Worm (Caenorhabditis elegans) whole organism, L4 larva: Measurements from ENCODE around the gene ttr-15.

ENCODE experiments used
- D1046.2 ChIP-seq: fragments of 200-800 bp; sonication (Bioruptor generic); IDR thresholded peaks from 2 replicates; pipeline ENCODE4 v1.3.6; 2022; ENCODE audit warnings: missing genetic modification characterization, missing compliant biosample characterization
- F37D6.2 ChIP-seq: sonication (generic microtip); optimal IDR thresholded peaks from 2 replicates; lab custom pipeline; 2016; ENCODE audit warnings: mild to moderate bottlenecking, missing genetic modification characterization, missing compliant biosample characterization
- F44E2.7 ChIP-seq: fragments of 200-800 bp; sonication (Bioruptor generic); IDR thresholded peaks from 2 replicates; pipeline ENCODE4 v2.1.2; 2022; ENCODE audit warnings: missing genetic modification characterization, missing compliant biosample characterization
- F49E8.2 ChIP-seq: sonication (generic microtip); optimal IDR thresholded peaks from 2 replicates; lab custom pipeline; 2016; ENCODE audit warnings: missing compliant biosample characterization, mild to moderate bottlenecking, missing genetic modification characterization, borderline replicate concordance
- T26A8.4 ChIP-seq: fragments of 200-800 bp; sonication (Bioruptor generic); IDR thresholded peaks from 2 replicates; pipeline ENCODE4 v1.3.6; 2022; ENCODE audit warnings: missing genetic modification characterization, missing compliant biosample characterization
- Y105C5A.15 ChIP-seq: fragments of 200-800 bp; sonication (Bioruptor generic); IDR thresholded peaks from 2 replicates; pipeline ENCODE4 v1.3.6; 2022; ENCODE audit warnings: missing genetic modification characterization, missing compliant biosample characterization
- ZK337.2 ChIP-seq: fragments of 200-800 bp; sonication (Bioruptor generic); IDR thresholded peaks from 2 replicates; pipeline ENCODE4 v1.3.6; 2022; ENCODE audit warnings: missing genetic modification reagents, missing genetic modification characterization, missing compliant biosample characterization
- ZK546.5 ChIP-seq, 2 experiments: sonication (generic microtip); optimal IDR thresholded peaks; 2 replicates each; lab custom pipeline; 2017; ENCODE audit warnings: missing biosample characterization in 2 of 2, missing genetic modification characterization in 2 of 2
- aha-1 ChIP-seq: fragments of 150-350 bp; peaks from one replicate; lab custom pipeline; 2014; ENCODE audit warnings: missing biosample characterization, missing genetic modification characterization
- aly-2 ChIP-seq: sonication (generic microtip); optimal IDR thresholded peaks from 2 replicates; lab custom pipeline; 2018; ENCODE audit warnings: missing biosample characterization, missing genetic modification characterization
- attf-4 ChIP-seq: sonication (generic microtip); optimal IDR thresholded peaks from 3 replicates; lab custom pipeline; 2017; ENCODE audit warnings: missing biosample characterization, missing genetic modification characterization
- ceh-28 ChIP-seq: fragments of 150-350 bp; optimal IDR thresholded peaks from 2 replicates; lab custom pipeline; 2014; ENCODE audit warnings: missing biosample characterization, missing genetic modification reagents, missing genetic modification characterization
- ceh-32 ChIP-seq: sonication (generic microtip); optimal IDR thresholded peaks from 2 replicates; lab custom pipeline; 2016; ENCODE audit warnings: mild to moderate bottlenecking, missing genetic modification characterization, missing compliant biosample characterization; ENCODE audit not compliant: poor library complexity
- cey-2 ChIP-seq: sonication (generic microtip); optimal IDR thresholded peaks from 3 replicates; lab custom pipeline; 2017; ENCODE audit warnings: missing genetic modification characterization, mild to moderate bottlenecking, missing compliant biosample characterization, antibody characterized with exemption, borderline replicate concordance; ENCODE audit not compliant: insufficient read depth
- ctbp-1 ChIP-seq: fragments of 200-800 bp; sonication (Bioruptor generic); IDR thresholded peaks from 2 replicates; pipeline ENCODE4 v1.3.6; 2022; ENCODE audit warnings: missing genetic modification reagents, missing genetic modification characterization, missing compliant biosample characterization
- daf-16 ChIP-seq, 3 experiments: sonication (generic microtip); optimal IDR thresholded peaks; 2 replicates each; lab custom pipeline; 2016 to 2017; ENCODE audit warnings: missing genetic modification characterization in 3 of 3, missing genetic modification reagents in 3 of 3, mild to moderate bottlenecking in 2 of 3, missing compliant biosample characterization in 2 of 3, missing biosample characterization in 1 of 3, moderate library complexity in 1 of 3
- dmd-6 ChIP-seq: fragments of 200-800 bp; sonication (Bioruptor generic); IDR thresholded peaks from 2 replicates; pipeline ENCODE4 v1.3.6; 2022; ENCODE audit warnings: missing genetic modification reagents, missing genetic modification characterization, missing compliant biosample characterization
- dmd-8 ChIP-seq: fragments of 200-800 bp; sonication (Bioruptor generic); IDR thresholded peaks from 2 replicates; pipeline ENCODE4 v1.3.6; 2022; ENCODE audit warnings: missing genetic modification characterization, missing compliant biosample characterization
- dpl-1 ChIP-seq: fragments of 150-350 bp; optimal IDR thresholded peaks from 2 replicates; lab custom pipeline; 2014; ENCODE audit warnings: missing biosample characterization, missing genetic modification reagents, missing genetic modification characterization
- duxl-1 ChIP-seq: sonication (generic microtip); optimal IDR thresholded peaks from 2 replicates; lab custom pipeline; 2016; ENCODE audit warnings: mild to moderate bottlenecking, missing genetic modification characterization, moderate library complexity, missing compliant biosample characterization; ENCODE audit not compliant: poor library complexity
- egl-43 ChIP-seq: fragments of 200-800 bp; sonication (Bioruptor generic); IDR thresholded peaks from 2 replicates; pipeline ENCODE4 v1.3.6; 2022; ENCODE audit warnings: missing genetic modification reagents, missing genetic modification characterization, missing compliant biosample characterization
- hif-1 ChIP-seq, 2 experiments: sonication (generic microtip); optimal IDR thresholded peaks; 2 replicates each; lab custom pipeline; 2016 to 2017; ENCODE audit warnings: missing compliant biosample characterization in 2 of 2, missing genetic modification characterization in 2 of 2, missing genetic modification reagents in 2 of 2, missing genotype in 2 of 2, mild to moderate bottlenecking in 1 of 2
- lin-13 ChIP-seq: fragments of 150-350 bp; optimal IDR thresholded peaks from 2 replicates; lab custom pipeline; 2014; ENCODE audit warnings: missing biosample characterization, missing genetic modification reagents, missing genetic modification characterization
- lin-38 ChIP-seq: fragments of 200-800 bp; sonication (Bioruptor generic); IDR thresholded peaks from 2 replicates; pipeline ENCODE4 v1.3.6; 2022; ENCODE audit warnings: missing genetic modification reagents, missing genetic modification characterization, missing compliant biosample characterization
- lir-3 ChIP-seq: sonication (generic microtip); optimal IDR thresholded peaks from 2 replicates; lab custom pipeline; 2016; ENCODE audit warnings: mild to moderate bottlenecking, missing genetic modification characterization, missing compliant biosample characterization
- madf-5 ChIP-seq, 2 experiments: fragments of 200-800 bp; sonication (Bioruptor generic); IDR thresholded peaks; 2 replicates each; pipeline ENCODE4 v1.3.6; 2022; ENCODE audit warnings: missing compliant biosample characterization in 2 of 2, missing genetic modification characterization in 2 of 2
- madf-9 ChIP-seq: fragments of 200-800 bp; sonication (Bioruptor generic); conservative IDR thresholded peaks from 2 replicates; pipeline ENCODE4 v1.3.6; 2022; ENCODE audit warnings: missing genetic modification reagents, missing genetic modification characterization, missing compliant biosample characterization
- mdl-1 ChIP-seq, 2 experiments: fragments of 150-350 bp in 1 of 2; sonication (generic microtip) in 1 of 2; optimal IDR thresholded peaks; 2 replicates each; lab custom pipeline; 2014 to 2017; ENCODE audit warnings: missing biosample characterization in 2 of 2, missing genetic modification characterization in 2 of 2
- mdt-29 ChIP-seq: fragments of 200-800 bp; sonication (Bioruptor generic); IDR thresholded peaks from 2 replicates; pipeline ENCODE4 v1.3.6; 2022; ENCODE audit warnings: missing genetic modification reagents, missing genetic modification characterization, missing compliant biosample characterization
- mxl-3 ChIP-seq: fragments of 200-800 bp; sonication (Bioruptor generic); optimal IDR thresholded peaks from 2 replicates; lab custom pipeline; 2018; ENCODE audit warnings: mild to moderate bottlenecking, missing genetic modification characterization, missing compliant biosample characterization
- nhr-111 ChIP-seq: fragments of 200-800 bp; sonication (Bioruptor generic); optimal IDR thresholded peaks from 2 replicates; lab custom pipeline; 2018; ENCODE audit warnings: mild to moderate bottlenecking, missing genetic modification characterization, missing compliant biosample characterization
- nhr-237 ChIP-seq: sonication (generic microtip); optimal IDR thresholded peaks from 2 replicates; lab custom pipeline; 2017; ENCODE audit warnings: missing biosample characterization, missing genetic modification characterization
- nhr-25 ChIP-seq: sonication (generic microtip); optimal IDR thresholded peaks from 2 replicates; lab custom pipeline; 2017; ENCODE audit warnings: missing genetic modification characterization, mild to moderate bottlenecking, missing compliant biosample characterization, antibody characterized with exemption, moderate library complexity, borderline replicate concordance; ENCODE audit not compliant: insufficient read depth
- nhr-28 ChIP-seq: fragments of 150-350 bp; optimal IDR thresholded peaks from 2 replicates; lab custom pipeline; 2014; ENCODE audit warnings: missing biosample characterization, missing genetic modification characterization
- nhr-48 ChIP-seq: sonication (generic microtip); optimal IDR thresholded peaks from 2 replicates; lab custom pipeline; 2016; ENCODE audit warnings: mild to moderate bottlenecking, missing genetic modification characterization, missing compliant biosample characterization
- nhr-6 ChIP-seq: fragments of 150-350 bp; optimal IDR thresholded peaks from 2 replicates; lab custom pipeline; 2014; ENCODE audit warnings: missing biosample characterization, missing genetic modification characterization
- nhr-77 ChIP-seq: fragments of 150-350 bp; optimal IDR thresholded peaks from 2 replicates; lab custom pipeline; 2014; ENCODE audit warnings: missing biosample characterization, missing genetic modification characterization
- pha-4 ChIP-seq, 2 experiments: fragments of 150-350 bp in 1 of 2; fragments of 200-800 bp in 1 of 2; sonication (Bioruptor generic) in 1 of 2; IDR thresholded peaks in 1 of 2; optimal IDR thresholded peaks in 1 of 2; 2 replicates each; pipeline versions ENCODE4 v1.3.6 to Lab custom; 2014 to 2022; ENCODE audit warnings: missing genetic modification characterization in 2 of 2, missing genetic modification reagents in 2 of 2, missing biosample characterization in 1 of 2, missing compliant biosample characterization in 1 of 2
- php-3 ChIP-seq: fragments of 200-800 bp; sonication (Bioruptor generic); IDR thresholded peaks from 2 replicates; pipeline ENCODE4 v1.3.6; 2022; ENCODE audit warnings: missing genetic modification reagents, missing genetic modification characterization, missing compliant biosample characterization
- sdz-12 ChIP-seq: fragments of 200-800 bp; sonication (Bioruptor generic); optimal IDR thresholded peaks from 2 replicates; lab custom pipeline; 2018; ENCODE audit warnings: mild to moderate bottlenecking, missing genetic modification characterization, missing compliant biosample characterization
- snpc-1.2 ChIP-seq: fragments of 200-800 bp; sonication (Bioruptor generic); IDR thresholded peaks from 2 replicates; pipeline ENCODE4 v1.3.6; 2022; ENCODE audit warnings: missing genetic modification reagents, missing genetic modification characterization, missing compliant biosample characterization
- tra-1 ChIP-seq: fragments of 200-800 bp; sonication (Bioruptor generic); IDR thresholded peaks from 2 replicates; pipeline ENCODE4 v1.3.6; 2022; ENCODE audit warnings: missing genetic modification reagents, missing genetic modification characterization, missing compliant biosample characterization
- unc-39 ChIP-seq: sonication (generic microtip); optimal IDR thresholded peaks from 2 replicates; lab custom pipeline; 2017; ENCODE audit warnings: missing biosample characterization, missing genetic modification characterization
- vab-7 ChIP-seq: fragments of 200-800 bp; sonication (Bioruptor generic); IDR thresholded peaks from 2 replicates; pipeline ENCODE4 v1.3.6; 2022; ENCODE audit warnings: missing genetic modification reagents, missing genetic modification characterization, missing compliant biosample characterization
- zag-1 ChIP-seq: fragments of 150-350 bp; optimal IDR thresholded peaks from 2 replicates; lab custom pipeline; 2014; ENCODE audit warnings: missing biosample characterization, missing genetic modification characterization
- zfp-2 ChIP-seq: sonication (generic microtip); optimal IDR thresholded peaks from 2 replicates; lab custom pipeline; 2016; ENCODE audit warnings: mild to moderate bottlenecking, missing genetic modification characterization, missing compliant biosample characterization
- zip-11 ChIP-seq: fragments of 200-800 bp; sonication (Bioruptor generic); IDR thresholded peaks from 2 replicates; pipeline ENCODE4 v1.3.6; 2022; ENCODE audit warnings: missing genetic modification characterization, missing compliant biosample characterization
- zip-2 ChIP-seq: fragments of 150-350 bp; optimal IDR thresholded peaks from 2 replicates; lab custom pipeline; 2014; ENCODE audit warnings: missing biosample characterization, missing genetic modification characterization
- ztf-11 ChIP-seq: fragments of 150-350 bp; optimal IDR thresholded peaks from 2 replicates; lab custom pipeline; 2014; ENCODE audit warnings: missing biosample characterization, missing genetic modification characterization
- ztf-7 ChIP-seq: fragments of 150-350 bp; optimal IDR thresholded peaks from 2 replicates; lab custom pipeline; 2014; ENCODE audit warnings: missing biosample characterization, missing genetic modification characterization

The ttr-15 gene

DNA sequence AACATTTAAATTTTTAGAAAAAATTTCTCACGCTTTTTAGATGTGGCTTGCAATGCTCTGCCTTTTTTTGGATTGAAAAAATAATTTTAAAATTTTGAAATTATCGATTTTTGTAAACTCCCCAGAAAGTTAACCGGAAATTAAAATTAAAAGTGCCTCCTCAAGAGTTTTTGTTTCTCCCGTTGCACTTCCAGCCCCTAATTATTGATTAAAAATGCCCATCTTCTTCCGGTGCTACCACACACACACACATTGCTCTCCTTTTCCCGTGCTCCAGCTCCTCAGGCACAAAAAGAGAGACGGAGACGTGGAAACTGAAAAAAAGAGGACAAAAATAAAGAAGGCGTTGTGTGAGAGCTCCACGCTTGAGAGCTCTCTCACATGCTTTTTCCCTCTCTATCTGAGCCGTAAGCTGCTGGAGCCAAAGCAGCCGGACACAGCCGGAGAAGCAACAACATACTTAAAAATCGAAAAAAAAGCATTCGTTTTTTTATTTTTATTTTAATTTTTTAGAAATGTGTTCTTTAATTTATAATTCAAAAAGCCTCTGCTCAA is 29.8 kb downstream of the ttr-15 start:
- TF ChIP-seq dpl-1 (GFP tag; lab: Kevin White, UChicago) (no peak), vab-7 (no peak), ZK546.5 (tag; optimal IDR thresholded peaks at IDR 0.05; lab: Kevin White, UChicago) (no peak), ceh-32 (tag; lab: Kevin White, UChicago) (no peak), daf-16 (GFP tag; optimal IDR thresholded peaks at IDR 0.05; lab: Kevin White, UChicago) (no peak), daf-16 (tag; optimal IDR thresholded peaks at IDR 0.05; lab: Kevin White, UChicago) (no peak), lir-3 (no peak), cey-2 (no peak), Y105C5A.15 (no peak), T26A8.4 (no peak), ztf-7 (no peak), aha-1 (tag; lab: Kevin White, UChicago) (peak; percentile 78), mdl-1 (tag; optimal IDR thresholded peaks at IDR 0.05; lab: Kevin White, UChicago) (peak in 1 of 2 experiments; percentile 21), duxl-1 (tag; lab: Kevin White, UChicago) (no peak), zip-2 (tag; lab: Kevin White, UChicago) (no peak), madf-9 (GFP tag; lab: Robert Waterston, UW) (no peak), lin-38 (GFP tag; lab: Robert Waterston, UW) (no peak), pha-4 (GFP tag; IDR thresholded peaks at IDR 0.05; lab: Robert Waterston, UW) (no peak), pha-4 (tag; optimal IDR thresholded peaks at IDR 0.05; lab: Kevin White, UChicago) (no peak), F49E8.2 (tag; lab: Kevin White, UChicago) (no peak), hif-1 (tag; optimal IDR thresholded peaks at IDR 0.05; lab: Kevin White, UChicago) (no peak), mdt-29 (GFP tag; lab: Robert Waterston, UW) (no peak), dmd-6 (GFP tag; lab: Robert Waterston, UW) (no peak), ZK337.2 (GFP tag; lab: Robert Waterston, UW) (no peak), nhr-77 (tag; lab: Kevin White, UChicago) (no peak), zag-1 (tag; lab: Kevin White, UChicago) (no peak), zip-11 (no peak), nhr-111 (GFP tag; lab: Kevin White, UChicago) (no peak), aly-2 (no peak), nhr-28 (tag; lab: Kevin White, UChicago) (no peak), F44E2.7 (GFP tag; lab: Robert Waterston, UW) (no peak), php-3 (GFP tag; lab: Robert Waterston, UW) (no peak), ctbp-1 (GFP tag; lab: Robert Waterston, UW) (no peak), tra-1 (GFP tag; lab: Robert Waterston, UW) (no peak), snpc-1.2 (GFP tag; lab: Robert Waterston, UW) (no peak), nhr-25 (tag; lab: Kevin White, UChicago) (no peak), D1046.2 (GFP tag; lab: Robert Waterston, UW) (no peak), dmd-8 (no peak), attf-4 (tag; lab: Kevin White, UChicago) (no peak), madf-5 (GFP tag; IDR thresholded peaks at IDR 0.05; lab: Robert Waterston, UW) (no peak), lin-13 (GFP tag; lab: Kevin White, UChicago) (no peak), zfp-2 (no peak), sdz-12 (GFP tag; lab: Kevin White, UChicago) (no peak), nhr-48 (tag; lab: Kevin White, UChicago) (no peak), ceh-28 (tag; lab: Kevin White, UChicago) (peak; percentile 57), F37D6.2 (no peak), nhr-6 (tag; lab: Kevin White, UChicago) (no peak), mxl-3 (no peak), unc-39 (tag; lab: Kevin White, UChicago) (no peak), ztf-11 (tag; lab: Kevin White, UChicago) (no peak), nhr-237 (no peak), egl-43 (no peak)
